Worm (Caenorhabditis elegans): ENCODE data around the gene T24C4.3.
A peak's percentile ranks its signal among the peaks of the same experiment; 100 is the strongest.

T24C4.3 gene

DNA sequence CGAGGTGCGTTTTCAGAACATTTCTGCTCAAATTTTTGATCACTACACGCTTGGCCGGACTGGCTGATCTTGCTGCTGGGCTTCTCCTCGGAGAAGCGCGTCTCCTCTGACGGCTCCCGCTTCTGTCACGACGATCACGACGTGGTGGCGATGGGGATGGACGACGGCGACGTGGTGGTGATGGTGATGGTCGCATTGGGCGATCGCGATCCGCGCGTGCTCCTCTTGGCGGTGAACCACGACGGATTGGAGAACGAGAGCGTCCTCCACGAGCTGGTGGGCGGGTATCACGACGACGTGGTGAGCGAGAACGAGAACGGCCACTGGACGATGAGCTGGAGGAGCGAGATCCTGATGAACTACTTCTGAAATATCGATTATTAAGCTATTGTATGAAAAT, 18.9 kb downstream of the T24C4.3 start:
- TF ChIP-seq tab-1 (GFP tag; IDR thresholded peaks at IDR 0.05) (no peak), med-1 (GFP tag; optimal IDR thresholded peaks at IDR 0.05; ENCODE audit: insufficient read depth) (no peak), flt-1 (GFP tag; IDR thresholded peaks at IDR 0.05) (no peak), cog-1 (tag; optimal IDR thresholded peaks at IDR 0.05) (no peak), klf-2 (GFP tag; conservative IDR thresholded peaks at IDR 0.05) (no peak), T22C8.4 (GFP tag; IDR thresholded peaks at IDR 0.05) (no peak), ztf-23 (GFP tag; IDR thresholded peaks at IDR 0.05) (no peak), ref-1 (GFP tag; conservative IDR thresholded peaks at IDR 0.05) (no peak), ztf-29 (GFP tag; IDR thresholded peaks at IDR 0.05) (no peak)

DNA sequence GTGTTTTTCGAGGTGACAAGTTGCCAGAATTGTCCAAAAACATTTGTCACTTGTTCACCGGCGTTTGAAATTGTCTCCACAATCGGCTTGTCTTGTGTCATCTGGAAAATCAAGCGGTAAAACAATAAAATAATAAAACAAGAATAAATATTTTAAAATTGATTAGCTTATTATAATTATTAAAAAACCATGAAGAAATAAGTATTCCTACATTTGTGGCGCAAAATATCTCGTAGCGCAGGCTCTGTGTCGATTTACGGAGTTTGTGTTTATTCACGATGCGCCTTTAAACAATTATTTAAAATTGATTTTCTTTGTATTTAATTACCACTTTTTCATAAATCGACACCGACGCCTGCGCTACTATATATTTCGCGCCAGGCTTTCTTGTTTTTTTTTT, 20.0 kb downstream of the T24C4.3 start, which contains the start of gene moma-1:
Gene moma-1, minus strand, starts transcription at position 101 of the 400 bp plus-strand sequence.
- TF ChIP-seq klf-2 (GFP tag; conservative IDR thresholded peaks at IDR 0.05) (no peak), cog-1 (tag; optimal IDR thresholded peaks at IDR 0.05) (no peak), ref-1 (GFP tag; conservative IDR thresholded peaks at IDR 0.05) (no peak), ztf-23 (GFP tag; IDR thresholded peaks at IDR 0.05) (no peak), ztf-29 (GFP tag; IDR thresholded peaks at IDR 0.05) (no peak), flt-1 (GFP tag; IDR thresholded peaks at IDR 0.05) (no peak), tab-1 (GFP tag; IDR thresholded peaks at IDR 0.05) (no peak), med-1 (GFP tag; optimal IDR thresholded peaks at IDR 0.05; ENCODE audit: insufficient read depth) (no peak), T22C8.4 (GFP tag; IDR thresholded peaks at IDR 0.05) (no peak)

DNA sequence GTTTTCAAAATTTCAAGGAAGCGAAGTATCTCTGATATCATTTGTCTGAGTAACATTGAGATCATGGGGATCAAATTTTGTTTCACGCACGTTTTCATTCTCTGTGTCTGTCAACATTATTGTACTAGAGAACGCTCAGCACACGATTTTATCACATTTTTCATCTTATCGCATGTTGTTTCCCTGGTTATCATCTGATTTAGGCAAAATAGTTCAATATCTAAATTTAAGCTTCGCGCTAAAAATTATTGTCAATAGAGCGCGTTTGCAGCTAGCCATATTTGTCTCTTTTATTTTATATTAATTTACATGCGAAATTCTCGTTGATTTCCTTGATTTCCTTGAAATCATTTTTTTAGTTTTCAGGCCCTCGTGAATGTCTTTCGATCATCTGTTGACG, 26.8 kb downstream of the T24C4.3 start, which contains the start of gene K02F3.2:
Gene K02F3.2, plus strand, starts transcription at position 357 of the 400 bp plus-strand sequence.
- TF ChIP-seq klf-2 (GFP tag; conservative IDR thresholded peaks at IDR 0.05) (no peak), ztf-29 (GFP tag; IDR thresholded peaks at IDR 0.05) (no peak), T22C8.4 (GFP tag; IDR thresholded peaks at IDR 0.05) (no peak), med-1 (GFP tag; optimal IDR thresholded peaks at IDR 0.05; ENCODE audit: insufficient read depth) (no peak), tab-1 (GFP tag; IDR thresholded peaks at IDR 0.05) (no peak), flt-1 (GFP tag; IDR thresholded peaks at IDR 0.05) (no peak), cog-1 (tag; optimal IDR thresholded peaks at IDR 0.05) (no peak), ztf-23 (GFP tag; IDR thresholded peaks at IDR 0.05) (no peak), ref-1 (GFP tag; conservative IDR thresholded peaks at IDR 0.05) (no peak)

DNA sequence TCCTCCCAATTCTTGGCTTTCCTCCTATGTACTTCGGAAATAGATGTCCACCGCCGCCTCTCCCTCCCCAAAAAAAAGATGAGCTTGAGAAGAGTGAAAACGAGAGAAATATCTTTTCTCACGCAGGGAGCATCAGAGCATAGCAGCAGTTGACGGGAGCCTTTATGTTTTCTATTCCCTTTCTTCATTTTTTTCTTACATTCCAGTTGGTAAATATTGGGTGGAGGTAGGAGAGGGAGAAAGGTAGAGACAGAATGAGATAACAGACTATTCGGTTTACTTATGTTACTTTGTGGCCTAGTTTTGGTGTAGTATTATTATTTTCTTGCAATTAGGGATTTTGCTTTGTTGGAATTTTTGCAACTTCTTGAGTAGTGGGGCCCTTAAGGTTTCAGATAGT, 27.7 kb downstream of the T24C4.3 start:
- TF ChIP-seq tab-1 (GFP tag; IDR thresholded peaks at IDR 0.05) (no peak), flt-1 (GFP tag; IDR thresholded peaks at IDR 0.05) (no peak), ref-1 (GFP tag; conservative IDR thresholded peaks at IDR 0.05) (no peak), klf-2 (GFP tag; conservative IDR thresholded peaks at IDR 0.05) (no peak)

DNA sequence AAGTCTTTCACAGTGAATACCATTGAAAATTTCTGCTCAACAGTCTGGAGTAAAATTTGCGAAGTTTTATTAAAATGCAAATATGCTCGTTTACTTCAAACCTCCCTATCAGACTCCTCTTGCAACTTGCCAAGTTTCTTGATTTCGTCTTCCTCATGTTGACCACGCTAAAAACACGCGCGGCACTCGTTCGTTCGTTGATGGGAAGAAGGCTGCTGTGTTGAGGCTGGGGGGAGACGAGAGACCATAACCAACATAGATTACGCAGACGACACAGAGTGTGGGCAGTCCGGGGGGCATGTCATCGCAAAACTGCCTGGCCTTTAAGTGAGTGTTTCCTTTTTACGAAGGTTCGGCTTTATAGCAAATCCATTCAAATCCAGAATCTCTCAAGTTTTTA, 28.3 kb downstream of the T24C4.3 start:
- TF ChIP-seq ztf-29 (GFP tag; IDR thresholded peaks at IDR 0.05) (no peak), klf-2 (GFP tag; conservative IDR thresholded peaks at IDR 0.05) (no peak), ref-1 (GFP tag; conservative IDR thresholded peaks at IDR 0.05) (no peak), cog-1 (tag; optimal IDR thresholded peaks at IDR 0.05) (no peak), med-1 (GFP tag; optimal IDR thresholded peaks at IDR 0.05; ENCODE audit: insufficient read depth) (no peak), ztf-23 (GFP tag; IDR thresholded peaks at IDR 0.05) (no peak), T22C8.4 (GFP tag; IDR thresholded peaks at IDR 0.05) (no peak), flt-1 (GFP tag; IDR thresholded peaks at IDR 0.05) (no peak), tab-1 (GFP tag; IDR thresholded peaks at IDR 0.05) (no peak)

DNA sequence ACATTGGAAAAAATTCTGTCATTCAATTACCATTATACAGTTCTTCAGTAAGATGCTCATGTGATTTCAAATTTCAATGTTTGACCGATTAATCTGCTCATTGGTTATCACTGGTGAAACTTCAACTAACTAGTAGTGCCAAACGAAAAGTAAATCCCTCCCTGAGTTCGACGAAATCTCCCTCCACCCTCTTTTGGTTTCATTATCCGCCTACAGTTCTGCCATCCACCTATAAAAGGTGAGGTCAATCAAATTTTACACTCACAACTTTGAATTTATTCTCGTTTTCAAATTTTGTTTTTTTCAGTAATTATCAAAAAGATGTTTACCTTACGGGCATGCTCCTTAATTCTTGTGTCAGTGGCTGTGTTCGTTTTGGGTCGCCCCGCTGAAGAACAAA, 29.6 kb downstream of the T24C4.3 start, which contains the start of gene far-8:
Gene far-8, plus strand, starts transcription at position 301 of the 400 bp plus-strand sequence.
- TF ChIP-seq tab-1 (GFP tag; IDR thresholded peaks at IDR 0.05) = no peak
- no peak for TF ChIP-seq cog-1 (tag; optimal IDR thresholded peaks at IDR 0.05)
- TF ChIP-seq ref-1 (GFP tag; conservative IDR thresholded peaks at IDR 0.05) = no peak

DNA sequence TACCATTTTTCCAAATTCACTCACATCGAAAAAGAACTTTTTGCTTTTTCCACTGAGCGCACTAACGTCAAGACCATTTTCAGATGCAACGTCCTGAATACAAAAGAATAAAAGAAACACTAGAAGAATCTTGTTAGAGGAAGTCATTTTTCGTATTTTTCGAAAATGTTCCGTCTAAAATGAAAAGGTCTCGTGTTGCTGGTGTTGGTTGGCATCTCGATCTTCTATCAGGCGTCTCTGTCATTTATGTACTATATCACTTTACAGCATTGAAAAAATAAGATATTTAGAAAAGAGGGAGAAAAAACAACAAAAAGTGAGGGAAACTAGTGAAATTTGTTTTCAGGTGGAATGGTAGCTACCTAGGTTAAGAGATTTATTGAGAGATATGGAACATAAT, 31.1 kb downstream of the T24C4.3 start, which contains the start of gene K02F3.9:
Gene K02F3.9, minus strand, starts transcription at position 190 of the 400 bp plus-strand sequence.
- no peak for TF ChIP-seq cog-1 (tag; optimal IDR thresholded peaks at IDR 0.05)
- no peak for TF ChIP-seq tab-1 (GFP tag; IDR thresholded peaks at IDR 0.05)
- no peak for TF ChIP-seq T22C8.4 (GFP tag; IDR thresholded peaks at IDR 0.05)
- no peak for TF ChIP-seq ztf-23 (GFP tag; IDR thresholded peaks at IDR 0.05)
- TF ChIP-seq med-1 (GFP tag; optimal IDR thresholded peaks at IDR 0.05; ENCODE audit: insufficient read depth) = no peak
- no peak for TF ChIP-seq ref-1 (GFP tag; conservative IDR thresholded peaks at IDR 0.05)
- TF ChIP-seq klf-2 (GFP tag; conservative IDR thresholded peaks at IDR 0.05) = no peak
- TF ChIP-seq ztf-29 (GFP tag; IDR thresholded peaks at IDR 0.05) = no peak
- TF ChIP-seq flt-1 (GFP tag; IDR thresholded peaks at IDR 0.05) = no peak

DNA sequence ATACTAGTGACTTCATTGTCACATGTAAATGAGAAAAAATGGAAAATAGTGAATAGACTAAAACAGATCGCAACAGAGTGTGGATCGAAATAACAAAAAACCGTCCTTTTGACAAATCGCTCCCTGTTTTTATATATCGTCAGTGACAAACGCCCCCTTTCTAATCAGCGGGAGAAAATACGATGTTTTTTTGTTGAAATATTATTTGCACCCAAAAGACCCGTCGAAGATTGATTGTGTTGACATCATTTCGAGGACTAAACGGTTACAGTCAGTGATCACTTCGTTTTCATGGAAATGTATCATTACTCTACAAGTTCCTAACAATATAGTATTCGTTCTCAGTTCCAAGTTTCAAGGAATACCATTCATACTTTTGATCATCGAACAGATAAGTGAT, 32.8 kb downstream of the T24C4.3 start, which contains the start of gene dos-3:
Gene dos-3, minus strand, starts transcription at position 101 of the 400 bp plus-strand sequence.
- TF ChIP-seq flt-1 (GFP tag; IDR thresholded peaks at IDR 0.05) = no peak
- no peak for TF ChIP-seq med-1 (GFP tag; optimal IDR thresholded peaks at IDR 0.05; ENCODE audit: insufficient read depth)
- no peak for TF ChIP-seq T22C8.4 (GFP tag; IDR thresholded peaks at IDR 0.05)
- TF ChIP-seq klf-2 (GFP tag; conservative IDR thresholded peaks at IDR 0.05) = no peak
- TF ChIP-seq ztf-23 (GFP tag; IDR thresholded peaks at IDR 0.05) = no peak
- no peak for TF ChIP-seq tab-1 (GFP tag; IDR thresholded peaks at IDR 0.05)
- TF ChIP-seq ref-1 (GFP tag; conservative IDR thresholded peaks at IDR 0.05) = no peak
- no peak for TF ChIP-seq cog-1 (tag; optimal IDR thresholded peaks at IDR 0.05)
- TF ChIP-seq ztf-29 (GFP tag; IDR thresholded peaks at IDR 0.05) = no peak

DNA sequence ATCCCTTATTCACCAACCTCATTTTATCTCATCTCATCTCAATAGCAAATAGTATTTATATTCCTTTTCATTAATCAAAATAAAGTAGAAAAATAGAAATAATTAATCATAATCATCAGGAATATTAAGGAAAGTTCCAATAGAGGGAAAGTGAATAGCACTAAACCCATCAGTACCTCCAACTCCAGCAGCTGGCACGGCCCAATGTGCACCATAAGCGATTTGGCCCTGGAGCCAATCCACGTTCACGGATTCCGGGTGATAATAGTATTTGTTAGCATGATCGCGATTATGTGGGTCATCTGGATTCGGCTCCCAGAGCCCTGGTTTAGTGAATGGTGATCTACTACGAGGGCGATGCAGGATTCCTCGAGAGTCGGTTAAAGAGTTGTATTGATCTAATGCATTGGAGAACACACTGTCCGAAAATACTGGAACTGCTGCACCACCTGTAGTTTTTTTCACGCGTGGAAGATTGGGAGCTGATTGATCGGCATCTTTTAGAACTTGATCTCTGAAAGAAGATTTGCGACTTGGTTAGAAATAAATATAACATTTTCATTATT, 36.5 kb downstream of the T24C4.3 start:
- TF ChIP-seq tab-1 (GFP tag; IDR thresholded peaks at IDR 0.05) (peak; percentile 72; the same call in 1 of the 2 replicates), med-1 (GFP tag; optimal IDR thresholded peaks at IDR 0.05; ENCODE audit: insufficient read depth) (no peak), ztf-23 (GFP tag; IDR thresholded peaks at IDR 0.05) (peak; percentile 78; the same call in 1 of the 2 replicates), ref-1 (GFP tag; conservative IDR thresholded peaks at IDR 0.05) (no peak; the same call in 1 of the 2 replicates), ztf-29 (GFP tag; IDR thresholded peaks at IDR 0.05) (peak; percentile 38; the same call in 1 of the 2 replicates), cog-1 (tag; optimal IDR thresholded peaks at IDR 0.05) (no peak), klf-2 (GFP tag; conservative IDR thresholded peaks at IDR 0.05) (0 out of 2 replicates have a peak, but pooled peaks have one; percentile 9), flt-1 (GFP tag; IDR thresholded peaks at IDR 0.05) (peak; percentile 93), T22C8.4 (GFP tag; IDR thresholded peaks at IDR 0.05) (peak; percentile 49; the same call in 1 of the 2 replicates)

All from whole organism, midembryonic.